Worm (Caenorhabditis elegans): Measurements from ENCODE around the gene C05B5.4.

ce11 chrIII:9985542-9985941 is 8.1 kb upstream of the C05B5.4 start:
- no peak for TF ChIP-seq F13C5.2 (tag; optimal IDR thresholded peaks at IDR 0.05)
- TF ChIP-seq ceh-13 (GFP tag; optimal IDR thresholded peaks at IDR 0.05) = no peak
- TF ChIP-seq B0310.2 (tag; optimal IDR thresholded peaks at IDR 0.05) = no peak
- TF ChIP-seq ama-1 (optimal IDR thresholded peaks at IDR 0.05) = no peak
- TF ChIP-seq flt-1 (GFP tag; IDR thresholded peaks at IDR 0.05) = no peak
- no peak for TF ChIP-seq tbx-37 (GFP tag; conservative IDR thresholded peaks at IDR 0.05)
- no peak for TF ChIP-seq hmbx-1 (tag; optimal IDR thresholded peaks at IDR 0.05)
- no peak for TF ChIP-seq tbx-11 (GFP tag; IDR thresholded peaks at IDR 0.05)
- no peak for TF ChIP-seq hmg-4 (GFP tag; optimal IDR thresholded peaks at IDR 0.05)
- no peak for TF ChIP-seq sea-1 (GFP tag; conservative IDR thresholded peaks at IDR 0.05)
- no peak for TF ChIP-seq tra-4 (tag; optimal IDR thresholded peaks at IDR 0.05)
- TF ChIP-seq ets-7 (tag; optimal IDR thresholded peaks at IDR 0.05) = no peak
- no peak for TF ChIP-seq scrt-1 (GFP tag; IDR thresholded peaks at IDR 0.05)
- TF ChIP-seq ceh-36 (tag; optimal IDR thresholded peaks at IDR 0.05) = no peak
